Worm (Caenorhabditis elegans) whole organism, midembryonic: ENCODE results near the gene T27A8.7.

Source experiments
- med-1 ChIP-seq: sonication (generic microtip); optimal IDR thresholded peaks from 2 replicates; lab custom pipeline; 2017; ENCODE audit warnings: missing genetic modification characterization, mild to moderate bottlenecking, missing compliant biosample characterization, antibody characterized with exemption, missing genetic modification reagents; ENCODE audit not compliant: insufficient read depth
- ztf-23 ChIP-seq: fragments of 200-800 bp; sonication (Bioruptor generic); IDR thresholded peaks from 2 replicates; pipeline ENCODE4 v1.3.6; 2022; ENCODE audit warnings: missing genetic modification reagents, missing genetic modification characterization, missing compliant biosample characterization

DNA sequence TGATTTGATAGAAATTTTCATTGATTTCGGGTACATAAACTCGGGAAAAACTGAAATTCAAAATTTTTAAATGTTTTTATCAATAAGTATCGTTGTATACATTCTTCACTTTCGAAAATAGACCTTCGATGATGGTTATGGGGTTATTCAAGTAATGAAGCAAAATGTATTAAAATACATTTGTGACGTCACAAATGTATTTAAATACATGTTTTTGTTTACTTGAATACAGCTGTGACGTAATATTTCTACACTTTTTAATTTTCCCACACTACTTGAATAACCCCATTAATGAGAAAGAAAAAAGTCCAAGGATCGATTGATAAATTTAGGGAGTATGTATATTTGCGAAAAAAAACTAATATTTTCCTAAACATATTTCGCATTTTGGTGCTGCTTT, 12.6 kb downstream of the T27A8.7 start:
- TF ChIP-seq ztf-23, result no peak
- no peak for TF ChIP-seq med-1
